Fruit fly (Drosophila melanogaster): Measurements from ENCODE around the gene Hipk.

Hipk gene

dm6 chr3L:563002-563627, 20.3 kb downstream of the Hipk start (continued):
- no peak for TF ChIP-seq tll (GFP tag; optimal IDR thresholded peaks at IDR 0.05)
- TF ChIP-seq CG8924 (tag; optimal IDR thresholded peaks at IDR 0.05), result peak; percentile 37
- TF ChIP-seq btn (GFP tag; optimal IDR thresholded peaks at IDR 0.05), result peak; percentile 18
- no peak for TF ChIP-seq zfh2 (GFP tag; optimal IDR thresholded peaks at IDR 0.05)
- TF ChIP-seq CG15269 (tag; optimal IDR thresholded peaks at IDR 0.05), result peak; percentile 68
- peak; percentile 23 for TF ChIP-seq CG18011 (GFP tag; optimal IDR thresholded peaks at IDR 0.05)
- TF ChIP-seq tx (GFP tag; optimal IDR thresholded peaks at IDR 0.05), result peak; percentile 9
- TF ChIP-seq CG14860 (GFP tag; IDR thresholded peaks at IDR 0.05; ENCODE audit: partially characterized antibody), result no peak
- no peak for TF ChIP-seq C15 (GFP tag; IDR thresholded peaks at IDR 0.05)
- peak; percentile 77 for TF ChIP-seq gem (tag; optimal IDR thresholded peaks at IDR 0.05)
- TF ChIP-seq CG31388 (GFP tag; optimal IDR thresholded peaks at IDR 0.05), result peak; percentile 53
- TF ChIP-seq CG32772 (GFP tag; IDR thresholded peaks at IDR 0.05), result peak; percentile 74
- TF ChIP-seq CG10979 (tag; optimal IDR thresholded peaks at IDR 0.05), result peak; percentile 69
- TF ChIP-seq nmo (GFP tag; optimal IDR thresholded peaks at IDR 0.05), result peak; percentile 61
- no peak for TF ChIP-seq CG7987 (GFP tag; optimal IDR thresholded peaks at IDR 0.05)
- no peak for TF ChIP-seq bbx (GFP tag; IDR thresholded peaks at IDR 0.05; ENCODE audit: partially characterized antibody)
- no peak for TF ChIP-seq CG6791 (GFP tag; IDR thresholded peaks at IDR 0.05; ENCODE audit: partially characterized antibody)
- no peak for TF ChIP-seq CG7963 (GFP tag; IDR thresholded peaks at IDR 0.05; ENCODE audit: partially characterized antibody)
- no peak for TF ChIP-seq eyg (GFP tag; optimal IDR thresholded peaks at IDR 0.05)
- no peak for TF ChIP-seq CG3163 (GFP tag; optimal IDR thresholded peaks at IDR 0.05)
- TF ChIP-seq dysf (GFP tag; IDR thresholded peaks at IDR 0.05), result peak; percentile 75
- no peak for TF ChIP-seq CkIIα-i1 (GFP tag; IDR thresholded peaks at IDR 0.05)
- no peak for TF ChIP-seq ato (GFP tag; IDR thresholded peaks at IDR 0.05; ENCODE audit: partially characterized antibody)
- no peak for TF ChIP-seq Dref (GFP tag; IDR thresholded peaks at IDR 0.05)
- no peak for TF ChIP-seq CG13894 (tag; optimal IDR thresholded peaks at IDR 0.05)
- TF ChIP-seq Rx (GFP tag; IDR thresholded peaks at IDR 0.05), result peak; percentile 48
- no peak for TF ChIP-seq Trl (optimal IDR thresholded peaks at IDR 0.05)
- TF ChIP-seq Trl (GFP tag; optimal IDR thresholded peaks at IDR 0.05), result peak; percentile 34
- TF ChIP-seq ewg (GFP tag; optimal IDR thresholded peaks at IDR 0.05), result peak; percentile 37
- TF ChIP-seq CG12299 (tag; optimal IDR thresholded peaks at IDR 0.05), result no peak
- 0 out of 2 replicates have a peak, but pooled peaks have one; percentile 13 for TF ChIP-seq Gsc (GFP tag; IDR thresholded peaks at IDR 0.05)
- peak; percentile 35 for TF ChIP-seq kah (GFP tag; optimal IDR thresholded peaks at IDR 0.05)
- TF ChIP-seq Kr (GFP tag; optimal IDR thresholded peaks at IDR 0.05), result no peak
- no peak for TF ChIP-seq CG12155 (GFP tag; optimal IDR thresholded peaks at IDR 0.05)
- peak; percentile 66 for TF ChIP-seq fd96Cb (tag; optimal IDR thresholded peaks at IDR 0.05)
- no peak for TF ChIP-seq Lhr (GFP tag; optimal IDR thresholded peaks at IDR 0.05)
- TF ChIP-seq HLH54F (GFP tag; optimal IDR thresholded peaks at IDR 0.05), result no peak
- no peak for TF ChIP-seq Lim3 (GFP tag; IDR thresholded peaks at IDR 0.05)
- peak; percentile 23 for TF ChIP-seq CG15514 (GFP tag; optimal IDR thresholded peaks at IDR 0.05)
- peak; percentile 61 for TF ChIP-seq CG1233 (GFP tag; optimal IDR thresholded peaks at IDR 0.05)
- peak; percentile 74 for TF ChIP-seq sob (GFP tag; IDR thresholded peaks at IDR 0.05)
- TF ChIP-seq danr (GFP tag; IDR thresholded peaks at IDR 0.05), result no peak
- TF ChIP-seq CG2712 (tag; optimal IDR thresholded peaks at IDR 0.05), result peak; percentile 72
- no peak for TF ChIP-seq CG34224 (GFP tag; IDR thresholded peaks at IDR 0.05; ENCODE audit: partially characterized antibody)
- TF ChIP-seq ap (GFP tag; IDR thresholded peaks at IDR 0.05), result peak; percentile 74; the same call in 1 of the 2 replicates
- no peak for TF ChIP-seq Atf-2 (GFP tag; optimal IDR thresholded peaks at IDR 0.05)
- TF ChIP-seq CG6689 (GFP tag; IDR thresholded peaks at IDR 0.05), result peak; percentile 63
- peak; percentile 22 for TF ChIP-seq CG4707 (GFP tag; optimal IDR thresholded peaks at IDR 0.05)
- TF ChIP-seq Side (GFP tag; optimal IDR thresholded peaks at IDR 0.05), result peak; percentile 64
- TF ChIP-seq HHEX (GFP tag; optimal IDR thresholded peaks at IDR 0.05), result peak; percentile 47

Data from whole organism, embryonic.